Fruit fly (Drosophila melanogaster): ENCODE results near the gene teq.
A peak's percentile ranks its signal among the peaks of the same experiment; 100 is the strongest.

teq gene

dm6 chr3L:9050447-9051069, 23.9 kb upstream of the teq start:
- TF ChIP-seq usp (GFP tag; optimal IDR thresholded peaks at IDR 0.05) (no peak), Rel (GFP tag; optimal IDR thresholded peaks at IDR 0.05) (no peak), Rel (tag; optimal IDR thresholded peaks at IDR 0.05) (no peak), Dif (GFP tag; optimal IDR thresholded peaks at IDR 0.05; ENCODE audit: partially characterized antibody) (no peak), Dfd (GFP tag; optimal IDR thresholded peaks at IDR 0.05) (no peak), HLH106 (tag; optimal IDR thresholded peaks at IDR 0.05) (no peak), rgr (GFP tag; optimal IDR thresholded peaks at IDR 0.05) (no peak)

- TF ChIP-seq Jra (GFP tag; optimal IDR thresholded peaks at IDR 0.05): no peak
These were observed 22.6 kb upstream of the teq start for dm6 chr3L:9051830-9052259.

- TF ChIP-seq brk (GFP tag; optimal IDR thresholded peaks at IDR 0.05): no peak
- TF ChIP-seq ey (GFP tag; optimal IDR thresholded peaks at IDR 0.05): no peak
- no peak for TF ChIP-seq Abd-B (GFP tag; optimal IDR thresholded peaks at IDR 0.05)
- no peak for TF ChIP-seq sv (GFP tag; optimal IDR thresholded peaks at IDR 0.05)
- TF ChIP-seq Hr78 (GFP tag; optimal IDR thresholded peaks at IDR 0.05): no peak
- no peak for TF ChIP-seq dsf (GFP tag; optimal IDR thresholded peaks at IDR 0.05; ENCODE audit: borderline replicate concordance)
- no peak for TF ChIP-seq CG9705 (GFP tag; optimal IDR thresholded peaks at IDR 0.05)
- no peak for TF ChIP-seq OdsH (GFP tag; optimal IDR thresholded peaks at IDR 0.05)
- TF ChIP-seq jim (GFP tag; optimal IDR thresholded peaks at IDR 0.05): no peak
- TF ChIP-seq Dif (GFP tag; optimal IDR thresholded peaks at IDR 0.05; ENCODE audit: partially characterized antibody): no peak
- TF ChIP-seq fru (GFP tag; optimal IDR thresholded peaks at IDR 0.05): no peak
- no peak for TF ChIP-seq GATAd (GFP tag; optimal IDR thresholded peaks at IDR 0.05)
- TF ChIP-seq dmrt93B (GFP tag; optimal IDR thresholded peaks at IDR 0.05): no peak
- TF ChIP-seq usp (GFP tag; optimal IDR thresholded peaks at IDR 0.05): no peak
- no peak for TF ChIP-seq Mio (GFP tag; optimal IDR thresholded peaks at IDR 0.05)
These were observed 21.5 kb upstream of the teq start for dm6 chr3L:9052798-9053541.

- TF ChIP-seq Abd-B (GFP tag; optimal IDR thresholded peaks at IDR 0.05) (no peak), dl (GFP tag; optimal IDR thresholded peaks at IDR 0.05; ENCODE audit: insufficient read depth in 1 of 2, partially characterized antibody in 2 of 2) (no peak), CG32264 (GFP tag; optimal IDR thresholded peaks at IDR 0.05) (no peak), CrebA (GFP tag; optimal IDR thresholded peaks at IDR 0.05; ENCODE audit: borderline replicate concordance) (no peak), HLH106 (tag; optimal IDR thresholded peaks at IDR 0.05) (no peak), jim (GFP tag; optimal IDR thresholded peaks at IDR 0.05) (no peak), h (GFP tag; optimal IDR thresholded peaks at IDR 0.05) (no peak), fru (GFP tag; optimal IDR thresholded peaks at IDR 0.05) (no peak), tai (GFP tag; optimal IDR thresholded peaks at IDR 0.05) (no peak), Vsx2 (GFP tag; optimal IDR thresholded peaks at IDR 0.05; ENCODE audit: partially characterized antibody) (no peak), OdsH (GFP tag; optimal IDR thresholded peaks at IDR 0.05) (no peak), br (GFP tag; optimal IDR thresholded peaks at IDR 0.05) (no peak)
These were observed 20.2 kb upstream of the teq start for dm6 chr3L:9054239-9054638.

dm6 chr3L:9054822-9055407, 19.5 kb upstream of the teq start:
- TF ChIP-seq Mio (GFP tag; optimal IDR thresholded peaks at IDR 0.05) (no peak), dl (GFP tag; optimal IDR thresholded peaks at IDR 0.05; ENCODE audit: insufficient read depth in 1 of 2, partially characterized antibody in 2 of 2) (no peak), brk (GFP tag; optimal IDR thresholded peaks at IDR 0.05) (peak; percentile 5), sage (GFP tag; optimal IDR thresholded peaks at IDR 0.05) (no peak), lola (GFP tag; optimal IDR thresholded peaks at IDR 0.05) (no peak)

Measured in whole organism, wandering third instar larva.